Worm (Caenorhabditis elegans) whole organism, L3 larva: Measurements from ENCODE around the gene fzo-1.

Source experiments
- egl-27 ChIP-seq: sonication (generic microtip); optimal IDR thresholded peaks from 4 replicates; lab custom pipeline; 2017; ENCODE audit warnings: missing biosample characterization, missing genetic modification reagents, missing genetic modification characterization
- fkh-10 ChIP-seq: sonication (generic microtip); optimal IDR thresholded peaks from 2 replicates; lab custom pipeline; 2017; ENCODE audit warnings: missing biosample characterization, missing genetic modification reagents, missing genetic modification characterization
- nhr-237 ChIP-seq: fragments of 150-350 bp; optimal IDR thresholded peaks from 2 replicates; lab custom pipeline; 2014; ENCODE audit warnings: missing biosample characterization, missing genetic modification characterization
- nhr-25 ChIP-seq: sonication (generic microtip); optimal IDR thresholded peaks from 2 replicates; lab custom pipeline; 2017; ENCODE audit warnings: missing biosample characterization, missing genetic modification characterization
- pha-4 ChIP-seq: fragments of 150-350 bp; optimal IDR thresholded peaks from 2 replicates; lab custom pipeline; 2014; ENCODE audit warnings: missing biosample characterization, missing genetic modification reagents, missing genetic modification characterization

DNA sequence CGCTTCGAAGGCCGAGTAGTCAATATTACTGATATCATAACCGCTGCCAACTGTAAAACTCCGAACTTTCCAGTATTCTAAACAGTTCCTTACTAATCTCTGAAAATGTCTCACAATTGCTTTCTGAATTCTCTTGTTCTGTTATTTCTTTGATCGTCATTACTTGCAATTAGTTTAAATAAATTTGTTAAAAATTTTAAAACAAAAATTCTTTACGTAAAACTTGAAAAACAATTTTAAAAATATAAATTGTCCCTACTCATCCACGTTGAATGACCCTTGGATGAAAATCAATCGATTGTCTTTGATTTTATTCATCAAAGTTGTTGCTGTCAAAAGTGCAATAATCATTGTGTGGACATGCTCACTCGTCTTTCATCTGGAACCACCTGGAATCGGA lies 41.8 kb downstream of the fzo-1 start, which contains the start of gene acdh-8:
- TF ChIP-seq nhr-237 (tag; lab: Kevin White, UChicago) = no peak
- no peak for TF ChIP-seq fkh-10 (GFP tag; lab: Kevin White, UChicago)
- no peak for TF ChIP-seq egl-27 (tag; lab: Kevin White, UChicago)
- TF ChIP-seq pha-4 = no peak
- TF ChIP-seq nhr-25 (tag; lab: Kevin White, UChicago) = no peak
